Fruit fly (Drosophila melanogaster) whole organism, embryonic: ENCODE measurements around the gene et.

Source experiments
- BEAF-32 ChIP-seq: fragments of 200-800 bp; sonication (Bioruptor generic); optimal IDR thresholded peaks from 3 replicates; lab custom pipeline; 2017; ENCODE audit warnings: missing biosample characterization, missing genetic modification characterization, mild to moderate bottlenecking, moderate library complexity, missing genetic modification reagents
- CG1024 ChIP-seq: fragments of 200-800 bp; sonication (Bioruptor generic); IDR thresholded peaks from 2 replicates; pipeline ENCODE4 v1.3.6; 2022; ENCODE audit warnings: missing biosample characterization, missing genetic modification characterization
- CG11723 ChIP-seq: fragments of 200-800 bp; sonication (Bioruptor generic); optimal IDR thresholded peaks from 2 replicates; lab custom pipeline; 2017; ENCODE audit warnings: missing biosample characterization, mild to moderate bottlenecking, missing genetic modification characterization
- CG12155 ChIP-seq: fragments of 200-800 bp; sonication (Bioruptor generic); optimal IDR thresholded peaks from 3 replicates; lab custom pipeline; 2016; ENCODE audit warnings: missing biosample characterization, missing genetic modification characterization
- CG12391 ChIP-seq: fragments of 200-800 bp; sonication (Bioruptor generic); optimal IDR thresholded peaks from 3 replicates; lab custom pipeline; 2018; ENCODE audit warnings: missing biosample characterization, mild to moderate bottlenecking, missing genetic modification characterization, moderate library complexity
- CG12659 ChIP-seq: fragments of 200-800 bp; sonication (Bioruptor generic); optimal IDR thresholded peaks from 3 replicates; lab custom pipeline; 2017; ENCODE audit warnings: mild to moderate bottlenecking, missing biosample characterization, missing genetic modification reagents, missing genetic modification characterization
- CG13894 ChIP-seq: fragments of 200-800 bp; sonication (Bioruptor generic); optimal IDR thresholded peaks from 3 replicates; lab custom pipeline; 2018; ENCODE audit warnings: missing biosample characterization, mild to moderate bottlenecking, missing genetic modification characterization, moderate library complexity
- CG2678 ChIP-seq: fragments of 200-800 bp; sonication (Bioruptor generic); optimal IDR thresholded peaks from 3 replicates; lab custom pipeline; 2019; ENCODE audit warnings: missing biosample characterization, mild to moderate bottlenecking, missing genetic modification characterization, moderate library complexity
- CG3065 ChIP-seq: fragments of 200-800 bp; sonication (Bioruptor generic); optimal IDR thresholded peaks from 2 replicates; lab custom pipeline; 2016; ENCODE audit warnings: missing biosample characterization, missing genetic modification characterization
- CG32532 ChIP-seq: fragments of 200-800 bp; sonication (Bioruptor generic); IDR thresholded peaks from 2 replicates; pipeline ENCODE4 v1.3.6; 2022; ENCODE audit warnings: missing biosample characterization, missing genetic modification characterization
- CG34422 ChIP-seq: fragments of 200-800 bp; sonication (Bioruptor generic); IDR thresholded peaks from 3 replicates; pipeline ENCODE4 v1.3.6; 2022; ENCODE audit warnings: missing biosample characterization, missing genetic modification characterization
- CG3995 ChIP-seq: fragments of 200-800 bp; sonication (Bioruptor generic); optimal IDR thresholded peaks from 3 replicates; lab custom pipeline; 2016; ENCODE audit warnings: missing biosample characterization, missing genetic modification characterization
- CG4424 ChIP-seq: fragments of 200-800 bp; sonication (Bioruptor generic); optimal IDR thresholded peaks from 3 replicates; lab custom pipeline; 2016; ENCODE audit warnings: missing biosample characterization, missing genetic modification characterization
- CG6272 ChIP-seq: fragments of 200-800 bp; sonication (Bioruptor generic); IDR thresholded peaks from 2 replicates; pipeline ENCODE4 v1.3.6; 2022; ENCODE audit warnings: missing biosample characterization, missing genetic modification characterization
- CG6791 ChIP-seq: fragments of 200-800 bp; sonication (Bioruptor generic); IDR thresholded peaks from 3 replicates; pipeline ENCODE4 v1.3.6; 2022; ENCODE audit warnings: missing biosample characterization, missing genetic modification characterization; ENCODE audit not compliant: partially characterized antibody
- CG7987 ChIP-seq: fragments of 200-800 bp; sonication (Bioruptor generic); optimal IDR thresholded peaks from 2 replicates; lab custom pipeline; 2018; ENCODE audit warnings: missing biosample characterization, mild to moderate bottlenecking, missing genetic modification characterization, moderate library complexity
- CG9797 ChIP-seq: fragments of 200-800 bp; sonication (Bioruptor generic); optimal IDR thresholded peaks from 3 replicates; lab custom pipeline; 2018; ENCODE audit warnings: missing biosample characterization, mild to moderate bottlenecking, missing genetic modification characterization
- Dp ChIP-seq: fragments of 200-800 bp; sonication (Bioruptor generic); optimal IDR thresholded peaks from 2 replicates; lab custom pipeline; 2018; ENCODE audit warnings: missing biosample characterization, mild to moderate bottlenecking, missing genetic modification characterization, moderate library complexity
- Dref ChIP-seq: fragments of 200-800 bp; sonication (Bioruptor generic); IDR thresholded peaks from 2 replicates; pipeline ENCODE4 v1.3.6; 2022; ENCODE audit warnings: missing biosample characterization, missing genetic modification characterization
- H2.0 ChIP-seq: fragments of 200-800 bp; sonication (Bioruptor generic); IDR thresholded peaks from 2 replicates; pipeline ENCODE4 v1.3.6; 2022; ENCODE audit warnings: missing biosample characterization, missing genetic modification characterization
- HLH4C ChIP-seq: fragments of 200-800 bp; sonication (Bioruptor generic); IDR thresholded peaks from 3 replicates; pipeline ENCODE4 v1.3.6; 2022; ENCODE audit warnings: missing biosample characterization, missing genetic modification characterization; ENCODE audit not compliant: partially characterized antibody
- HmgD ChIP-seq: fragments of 200-800 bp; sonication (Bioruptor generic); optimal IDR thresholded peaks from 3 replicates; lab custom pipeline; 2016; ENCODE audit warnings: missing biosample characterization, missing genetic modification characterization
- MBD-R2 ChIP-seq: fragments of 200-800 bp; sonication (Bioruptor generic); IDR thresholded peaks from 2 replicates; pipeline ENCODE4 v1.3.6; 2022; ENCODE audit warnings: missing biosample characterization, missing genetic modification characterization
- MESR4 ChIP-seq: fragments of 200-800 bp; sonication (Bioruptor generic); optimal IDR thresholded peaks from 2 replicates; lab custom pipeline; 2018; ENCODE audit warnings: missing biosample characterization, mild to moderate bottlenecking, missing genetic modification characterization, moderate library complexity
- Med ChIP-seq: fragments of 200-800 bp; sonication (Bioruptor generic); peaks from one replicate; lab custom pipeline; 2016; ENCODE audit warnings: missing biosample characterization, missing genetic modification characterization, mild to moderate bottlenecking, inconsistent platforms, moderate library complexity
- Pdp1 ChIP-seq, 2 experiments: fragments of 200-800 bp; sonication (Bioruptor generic); optimal IDR thresholded peaks; 3 replicates each; lab custom pipeline; 2016; ENCODE audit warnings: missing biosample characterization in 2 of 2, missing genetic modification characterization in 2 of 2, mild to moderate bottlenecking in 1 of 2, moderate library complexity in 1 of 2
- Sox100B ChIP-seq: fragments of 200-800 bp; sonication (Bioruptor generic); optimal IDR thresholded peaks from 3 replicates; lab custom pipeline; 2018; ENCODE audit warnings: missing biosample characterization, mild to moderate bottlenecking, missing genetic modification characterization
- abd-A ChIP-seq: fragments of 200-800 bp; sonication (Bioruptor generic); optimal IDR thresholded peaks from 3 replicates; lab custom pipeline; 2019; ENCODE audit warnings: missing biosample characterization, mild to moderate bottlenecking, missing genetic modification characterization, moderate library complexity
- amos ChIP-seq: fragments of 200-800 bp; sonication (Bioruptor generic); IDR thresholded peaks from 2 replicates; pipeline ENCODE4 v1.3.6; 2022; ENCODE audit warnings: missing biosample characterization, missing genetic modification characterization; ENCODE audit not compliant: partially characterized antibody
- aop ChIP-seq: fragments of 200-800 bp; sonication (Bioruptor generic); IDR thresholded peaks from 2 replicates; pipeline ENCODE4 v1.3.6; 2022; ENCODE audit warnings: missing biosample characterization, missing genetic modification characterization
- ci ChIP-seq: fragments of 200-800 bp; sonication (Bioruptor generic); IDR thresholded peaks from 3 replicates; pipeline ENCODE4 v1.3.6; 2022; ENCODE audit warnings: missing biosample characterization, missing genetic modification characterization
- cwo ChIP-seq: fragments of 200-800 bp; sonication (Bioruptor generic); optimal IDR thresholded peaks from 3 replicates; lab custom pipeline; 2017; ENCODE audit warnings: missing biosample characterization, missing genetic modification characterization, mild to moderate bottlenecking, moderate library complexity, missing genetic modification reagents
- fd3F ChIP-seq: fragments of 200-800 bp; sonication (Bioruptor generic); optimal IDR thresholded peaks from 2 replicates; lab custom pipeline; 2018; ENCODE audit warnings: missing biosample characterization, mild to moderate bottlenecking, missing genetic modification characterization, moderate library complexity
- gfzf ChIP-seq: fragments of 200-800 bp; sonication (Bioruptor generic); optimal IDR thresholded peaks from 2 replicates; lab custom pipeline; 2016; ENCODE audit warnings: missing biosample characterization, mild to moderate bottlenecking, missing genetic modification characterization, moderate library complexity
- ind ChIP-seq: fragments of 200-800 bp; sonication (Bioruptor generic); optimal IDR thresholded peaks from 3 replicates; lab custom pipeline; 2016; ENCODE audit warnings: missing biosample characterization, missing genetic modification characterization
- insv ChIP-seq, 2 experiments: fragments of 200-800 bp; sonication (Bioruptor generic); optimal IDR thresholded peaks; 3 replicates each; lab custom pipeline; 2016 to 2018; ENCODE audit warnings: missing biosample characterization in 2 of 2, missing genetic modification characterization in 2 of 2
- knrl ChIP-seq: fragments of 200-800 bp; sonication (Bioruptor generic); IDR thresholded peaks from 3 replicates; pipeline ENCODE4 v1.3.6; 2022; ENCODE audit warnings: missing biosample characterization, missing genetic modification characterization; ENCODE audit not compliant: partially characterized antibody
- lola ChIP-seq, 3 experiments: fragments of >200 bp in 2 of 3; fragments of 200-800 bp in 1 of 3; sonication (Bioruptor generic) in 1 of 3; optimal IDR thresholded peaks; 2 replicates each; lab custom pipeline; 2017 to 2019; ENCODE audit warnings: missing biosample characterization in 3 of 3, missing genetic modification characterization in 3 of 3, mild to moderate bottlenecking in 1 of 3, moderate library complexity in 1 of 3
- mam ChIP-seq: fragments of 200-800 bp; sonication (Bioruptor generic); optimal IDR thresholded peaks from 3 replicates; lab custom pipeline; 2016; ENCODE audit warnings: missing biosample characterization, missing genetic modification characterization
- pho ChIP-seq: fragments of 200-800 bp; sonication (Bioruptor generic); optimal IDR thresholded peaks from 2 replicates; lab custom pipeline; 2016; ENCODE audit warnings: missing biosample characterization, missing genetic modification characterization
- row ChIP-seq: fragments of 200-800 bp; sonication (Bioruptor generic); IDR thresholded peaks from 3 replicates; pipeline ENCODE4 v1.3.6; 2022; ENCODE audit warnings: missing biosample characterization, missing genetic modification characterization
- sd ChIP-seq: fragments of 200-800 bp; sonication (Bioruptor generic); optimal IDR thresholded peaks from 3 replicates; lab custom pipeline; 2018; ENCODE audit warnings: missing biosample characterization, mild to moderate bottlenecking, missing genetic modification characterization, moderate library complexity
- sr ChIP-seq: fragments of 200-800 bp; sonication (Bioruptor generic); IDR thresholded peaks from 3 replicates; pipeline ENCODE4 v1.3.6; 2022; ENCODE audit warnings: missing biosample characterization, missing genetic modification characterization
- stwl ChIP-seq: fragments of 200-800 bp; sonication (Bioruptor generic); optimal IDR thresholded peaks from 3 replicates; lab custom pipeline; 2018; ENCODE audit warnings: missing biosample characterization, mild to moderate bottlenecking, missing genetic modification characterization, moderate library complexity
- tgo ChIP-seq: fragments of 200-800 bp; sonication (Bioruptor generic); IDR thresholded peaks from 3 replicates; pipeline ENCODE4 v1.3.6; 2022; ENCODE audit warnings: missing biosample characterization, missing genetic modification characterization
- trem ChIP-seq: fragments of 200-800 bp; optimal IDR thresholded peaks from 3 replicates; lab custom pipeline; 2019; ENCODE audit warnings: missing biosample characterization, mild to moderate bottlenecking, missing genetic modification characterization, moderate library complexity
- unc-4 ChIP-seq: fragments of 200-800 bp; sonication (Bioruptor generic); IDR thresholded peaks from 2 replicates; pipeline ENCODE4 v1.3.6; 2022; ENCODE audit warnings: missing biosample characterization, missing genetic modification characterization; ENCODE audit not compliant: partially characterized antibody
- zfh1 ChIP-seq: fragments of 200-800 bp; sonication (Bioruptor generic); IDR thresholded peaks from 3 replicates; pipeline ENCODE4 v1.3.6; 2022; ENCODE audit warnings: missing biosample characterization, missing genetic modification characterization
- zfh2 ChIP-seq: fragments of 200-800 bp; sonication (Bioruptor generic); optimal IDR thresholded peaks from 2 replicates; lab custom pipeline; 2016; ENCODE audit warnings: missing biosample characterization, missing genetic modification characterization

et gene

dm6 chrX:19696845-19697244, 21.2 kb upstream of the et start, which contains the start of gene Cdc42:
TSS of gene Cdc42 (plus strand) at chrX:19697091.
- TF ChIP-seq CG34422 (0 out of 3 replicates have a peak, but pooled peaks have one; percentile 31), CG3995 (peak; percentile 92), MESR4 (peak; percentile 48), CG32532 (GFP tag; lab: Robert Waterston, UW) (peak; percentile 36; the same call in 1 of the 2 replicates), H2.0 (GFP tag; lab: Robert Waterston, UW) (peak; percentile 3; the same call in 1 of the 2 replicates), CG6272 (no peak), ind (GFP tag; lab: Kevin White, UChicago) (no peak), CG7987 (GFP tag; lab: Kevin White, UChicago) (no peak), zfh2 (GFP tag; lab: Kevin White, UChicago) (peak; percentile 6), knrl (GFP tag; lab: Robert Waterston, UW) (0 out of 3 replicates have a peak, but pooled peaks have one; percentile 11), gfzf (GFP tag; lab: Kevin White, UChicago) (peak; percentile 58), sr (GFP tag; lab: Robert Waterston, UW) (0 out of 3 replicates have a peak, but pooled peaks have one; percentile 34), amos (GFP tag; lab: Robert Waterston, UW) (peak; percentile 45), cwo (no peak), Sox100B (GFP tag; lab: Kevin White, UChicago) (no peak), MBD-R2 (GFP tag; lab: Robert Waterston, UW) (peak; percentile 51), CG12659 (peak; percentile 29), trem (tag; lab: Kevin White, UChicago) (peak; percentile 19), CG2678 (no peak), row (GFP tag; lab: Robert Waterston, UW) (peak; percentile 69), CG12391 (tag; lab: Kevin White, UChicago) (peak; percentile 5), CG12155 (peak; percentile 96), CG11723 (GFP tag; lab: Kevin White, UChicago) (no peak), Dp (GFP tag; lab: Kevin White, UChicago) (peak; percentile 4), tgo (GFP tag; lab: Robert Waterston, UW) (no peak), CG13894 (peak; percentile 61), CG3065 (GFP tag; lab: Kevin White, UChicago) (no peak), Dref (GFP tag; lab: Robert Waterston, UW) (peak; percentile 43), zfh1 (GFP tag; lab: Robert Waterston, UW) (peak; percentile 34; the same call in 2 of the 3 replicates), abd-A (tag; lab: Kevin White, UChicago) (no peak), mam (no peak), unc-4 (GFP tag; lab: Robert Waterston, UW) (0 out of 2 replicates have a peak, but pooled peaks have one; percentile 24), insv (GFP tag; optimal IDR thresholded peaks at IDR 0.05; lab: Kevin White, UChicago) (no peak), stwl (tag; lab: Kevin White, UChicago) (peak; percentile 32), pho (no peak), lola (GFP tag; optimal IDR thresholded peaks at IDR 0.05; lab: Kevin White, UChicago) (no peak), Med (GFP tag; lab: Kevin White, UChicago) (peak; percentile 87), CG6791 (GFP tag; lab: Robert Waterston, UW) (peak; percentile 42; the same call in 2 of the 3 replicates), HmgD (GFP tag; lab: Kevin White, UChicago) (no peak), aop (GFP tag; lab: Robert Waterston, UW) (peak; percentile 51; the same call in 1 of the 2 replicates), CG1024 (GFP tag; lab: Robert Waterston, UW) (peak; percentile 30; the same call in 1 of the 2 replicates), Pdp1 (GFP tag; optimal IDR thresholded peaks at IDR 0.05; lab: Kevin White, UChicago) (peak in 1 of 2 experiments; percentile 6), BEAF-32 (GFP tag; lab: Kevin White, UChicago) (peak; percentile 55), ci (GFP tag; lab: Robert Waterston, UW) (peak; percentile 30; the same call in 1 of the 3 replicates), fd3F (GFP tag; lab: Kevin White, UChicago) (no peak), CG9797 (peak; percentile 20), sd (peak; percentile 2), CG4424 (no peak), HLH4C (GFP tag; lab: Robert Waterston, UW) (0 out of 3 replicates have a peak, but pooled peaks have one; percentile 34)
